Worm (Caenorhabditis elegans): ENCODE results near the gene ttr-2.

The ttr-2 gene

DNA sequence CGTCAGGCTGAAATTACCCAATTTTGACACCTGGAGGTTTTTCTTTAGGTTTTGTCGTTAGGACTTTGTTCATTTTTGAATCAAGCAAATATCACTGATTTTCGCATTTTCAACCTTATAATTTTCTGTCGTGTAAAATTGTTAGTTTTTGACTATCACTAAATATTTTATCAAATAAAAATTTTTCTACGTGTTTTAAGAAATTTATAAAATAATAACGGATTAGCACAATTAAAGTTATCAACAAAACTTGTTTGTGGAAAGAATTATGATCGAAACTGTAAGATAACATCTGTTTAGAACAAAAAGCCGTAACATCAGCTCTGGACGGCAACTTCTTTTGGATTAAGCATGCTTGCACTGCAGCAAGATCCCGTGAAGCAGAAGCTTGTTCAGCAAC is 4.7 kb upstream of the ttr-2 start, which contains the start of gene cbp-2:
Gene cbp-2, plus strand, starts transcription at position 301 of the 400 bp plus-strand sequence.
- TF ChIP-seq unc-62 (GFP tag; optimal IDR thresholded peaks at IDR 0.05): no peak

DNA sequence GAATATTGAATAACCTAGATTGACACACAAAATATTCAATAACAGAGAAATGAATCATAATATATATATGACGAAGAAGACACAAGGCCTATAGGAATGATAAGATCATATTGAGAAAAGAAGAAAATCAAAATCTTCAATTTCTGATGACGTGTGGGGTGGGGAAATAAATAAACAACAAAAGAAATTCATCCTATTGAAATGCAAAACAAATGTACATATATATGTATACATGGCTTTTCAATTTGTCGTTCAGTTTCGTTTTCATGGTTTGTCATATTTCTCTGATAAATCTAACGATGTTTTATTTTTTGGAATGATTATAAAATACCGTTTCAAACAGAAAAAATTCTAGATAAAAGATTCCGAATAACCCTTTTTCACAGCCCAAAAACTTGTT is 919 bp upstream of the ttr-2 start, which contains the start of gene ttr-3:
Gene ttr-3, minus strand, starts transcription at position 101 of the 400 bp plus-strand sequence.
- TF ChIP-seq unc-62 (GFP tag; optimal IDR thresholded peaks at IDR 0.05): no peak

DNA sequence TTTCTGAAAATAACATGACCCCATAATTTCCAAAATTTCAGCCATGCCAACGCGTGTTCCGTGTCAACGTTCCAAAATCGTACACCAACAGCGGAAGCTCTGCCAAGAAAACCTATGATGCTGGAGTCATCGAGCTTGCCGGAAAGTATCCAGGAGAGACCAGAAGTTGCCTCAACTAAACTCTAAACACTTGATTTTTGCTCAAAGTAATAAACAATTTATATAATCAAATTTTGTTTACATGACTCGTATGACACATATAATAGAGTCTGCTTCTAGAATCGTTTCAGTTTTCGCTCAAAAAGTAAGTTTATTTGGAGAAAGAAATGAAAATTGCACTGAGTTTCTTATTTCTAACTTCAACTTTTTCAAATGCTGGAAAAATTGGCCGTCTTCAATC is 1.2 kb downstream of the ttr-2 start, which contains the start of gene ttr-1:
Gene ttr-1, plus strand, starts transcription at position 301 of the 400 bp plus-strand sequence.
- TF ChIP-seq unc-62 (GFP tag; optimal IDR thresholded peaks at IDR 0.05): no peak

DNA sequence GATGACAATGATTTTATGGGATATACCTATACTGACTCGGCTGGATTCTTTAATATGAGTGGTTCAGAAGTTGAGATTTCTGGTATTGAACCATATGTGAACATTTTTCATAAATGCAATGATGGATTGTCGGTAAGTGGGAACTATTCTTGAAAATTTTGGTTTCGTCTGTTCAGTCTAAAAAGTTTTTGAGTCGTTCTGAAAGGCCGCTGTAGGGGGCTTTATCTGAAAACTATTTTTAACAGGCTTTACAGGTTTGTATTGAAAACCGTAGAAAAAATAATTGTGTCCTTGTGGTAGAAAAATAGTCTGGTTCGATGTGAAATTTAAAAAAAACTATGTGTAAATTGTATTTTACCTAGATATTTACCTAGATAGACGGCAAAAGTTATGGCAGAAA is 2.0 kb downstream of the ttr-2 start:
- TF ChIP-seq unc-62 (GFP tag; optimal IDR thresholded peaks at IDR 0.05): no peak

DNA sequence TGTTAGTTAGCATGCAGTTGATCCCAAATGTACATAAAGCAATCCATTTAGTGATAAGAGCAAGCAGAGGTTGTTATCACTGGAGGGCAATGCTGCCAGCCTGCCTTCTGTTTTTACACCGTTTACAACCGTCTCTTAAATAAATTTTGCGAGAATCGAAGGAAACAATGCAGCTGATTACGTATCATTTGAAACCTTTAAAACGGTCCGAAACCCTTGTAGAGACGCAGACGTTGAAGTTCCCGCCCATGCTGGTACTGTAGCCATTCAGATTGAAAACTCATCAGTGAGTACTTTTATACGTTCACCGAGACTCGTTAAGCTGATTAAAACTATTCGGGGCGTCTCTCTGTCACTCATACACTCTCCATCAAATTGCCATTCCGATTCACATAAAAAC is 2.8 kb downstream of the ttr-2 start:
- no peak for TF ChIP-seq unc-62 (GFP tag; optimal IDR thresholded peaks at IDR 0.05)

DNA sequence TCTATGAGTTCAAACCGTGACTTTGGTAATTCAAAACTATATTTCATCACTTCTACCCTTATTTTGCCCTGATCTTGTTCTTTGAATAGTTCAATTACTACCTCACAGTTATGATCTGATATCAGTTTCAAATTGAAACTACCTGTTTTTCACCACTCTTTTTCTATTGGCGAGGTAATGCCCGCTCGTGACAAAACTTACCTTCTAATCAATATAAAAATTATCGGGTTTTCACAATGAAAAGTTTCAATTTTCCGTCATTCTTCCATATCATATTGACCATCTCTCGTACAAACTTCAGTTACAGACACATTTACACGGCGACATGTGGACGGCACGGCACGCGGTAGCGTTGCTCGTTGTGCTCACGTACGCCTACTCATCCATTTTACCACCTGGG is 4.5 kb downstream of the ttr-2 start, which contains the start of gene dec-7:
Gene dec-7, plus strand, starts transcription at position 308 of the 400 bp plus-strand sequence.
- no peak for TF ChIP-seq unc-62 (GFP tag; optimal IDR thresholded peaks at IDR 0.05)

DNA sequence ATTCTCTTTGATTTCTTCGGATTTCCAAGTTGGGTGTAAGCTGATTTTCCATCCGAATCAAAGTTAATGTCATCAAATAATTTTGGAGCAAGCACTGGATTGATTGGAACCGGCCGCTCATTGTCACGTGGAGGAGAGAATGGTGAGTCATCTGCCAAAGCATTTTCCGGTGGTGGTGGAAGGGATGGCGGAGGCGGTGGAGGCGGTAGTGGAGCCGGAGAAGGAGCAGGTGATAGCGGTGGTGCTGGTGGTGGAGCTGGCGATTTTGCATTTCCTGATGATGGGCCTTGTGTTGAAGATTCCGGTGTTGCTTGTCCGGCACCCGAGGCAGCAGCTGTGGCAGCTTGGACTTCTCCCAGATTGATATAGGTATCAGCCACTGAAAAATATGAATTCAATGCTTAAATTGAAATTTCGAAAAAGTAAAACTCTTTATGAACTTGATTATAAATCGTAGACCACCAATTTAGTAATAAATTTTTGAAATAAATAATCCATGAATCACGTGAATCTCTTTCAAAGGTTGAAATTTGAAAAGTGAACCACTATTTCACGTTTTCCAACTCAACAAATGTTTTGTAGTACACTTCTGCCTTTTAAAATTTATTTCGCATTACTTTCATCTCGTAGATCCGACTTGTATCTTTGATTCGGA is 13.6 kb downstream of the ttr-2 start, which contains the start of the genes K03H1.9 and K03H1.12:
Gene K03H1.9, minus strand, starts transcription at position 471 of the 655 bp plus-strand sequence.
Gene K03H1.12, plus strand, starts transcription at position 605 of the 655 bp plus-strand sequence.
- no peak for TF ChIP-seq unc-62 (GFP tag; optimal IDR thresholded peaks at IDR 0.05)

DNA sequence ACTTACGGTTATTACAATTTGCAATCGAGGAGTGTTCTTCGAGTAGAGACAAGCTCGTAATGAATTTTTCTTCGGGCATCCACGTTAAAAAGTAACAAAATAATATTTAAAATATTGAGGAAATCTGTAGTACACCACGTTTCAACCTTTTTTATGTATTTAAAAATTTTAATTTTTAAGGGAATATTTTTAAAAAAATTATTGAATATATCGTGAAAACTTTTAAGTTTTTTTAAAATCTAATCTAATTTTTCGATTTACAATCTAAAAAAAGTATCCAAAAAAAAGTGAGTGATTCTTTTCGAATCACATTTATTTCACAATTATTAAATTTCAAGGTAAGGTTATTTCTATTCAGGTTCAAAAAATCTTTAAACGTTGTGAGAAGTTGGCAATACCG is 17.2 kb downstream of the ttr-2 start, which contains the start of gene gln-2:
Gene gln-2, minus strand, starts transcription at position 101 of the 400 bp plus-strand sequence.
- TF ChIP-seq unc-62 (GFP tag; optimal IDR thresholded peaks at IDR 0.05): no peak

DNA sequence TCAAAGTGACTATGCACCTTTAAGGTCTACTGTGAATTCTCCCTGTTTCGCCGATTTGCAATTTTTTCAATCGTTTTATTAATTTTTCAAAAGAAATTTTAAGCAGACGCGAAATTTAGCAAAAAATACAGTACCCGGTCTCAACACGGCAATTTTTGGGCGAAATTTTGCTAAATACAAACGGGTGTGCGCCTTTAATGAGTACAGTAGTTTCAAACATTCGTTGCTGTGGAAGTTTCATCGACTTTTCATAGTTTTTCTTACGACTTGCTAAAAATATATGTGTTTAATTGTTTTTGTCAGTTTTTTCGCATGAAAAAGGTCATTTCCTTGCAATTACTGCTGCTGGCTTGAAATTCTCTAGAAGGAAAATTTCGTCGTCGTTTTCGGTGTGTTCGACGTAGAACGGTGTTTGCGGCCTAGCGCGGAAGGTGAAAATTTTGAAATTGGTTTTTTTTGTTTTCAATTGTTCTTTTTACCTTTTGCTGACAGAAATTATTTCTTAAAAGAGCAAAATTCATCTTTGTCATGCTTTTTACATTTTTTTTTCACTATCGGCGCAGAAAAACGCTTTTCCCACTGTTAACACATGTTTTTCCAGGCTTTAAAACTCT is 19.3 kb downstream of the ttr-2 start, which contains the start of gene K03H1.7:
Gene K03H1.7, plus strand, starts transcription at position 600 of the 614 bp plus-strand sequence.
- TF ChIP-seq unc-62 (GFP tag; optimal IDR thresholded peaks at IDR 0.05): no peak

DNA sequence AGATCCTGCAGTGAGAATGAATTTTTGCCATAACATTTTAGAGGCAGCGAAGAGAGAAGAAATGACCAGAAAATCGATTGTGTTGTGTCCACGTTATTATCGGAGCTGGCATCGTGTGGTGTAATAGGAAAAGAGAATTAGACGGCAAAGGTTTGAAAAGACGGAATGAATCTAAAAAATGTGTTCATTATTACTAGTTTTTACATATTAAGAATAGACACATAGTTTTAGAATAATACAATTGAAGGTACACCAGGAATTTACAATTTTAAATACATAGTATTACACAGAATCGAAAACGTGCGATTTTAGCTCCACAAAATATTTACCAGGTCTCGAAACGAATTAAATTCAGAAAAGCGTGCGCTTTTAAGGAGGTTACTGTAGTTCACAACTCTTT is 22.7 kb downstream of the ttr-2 start, which contains the start of gene K03H1.13:
Gene K03H1.13, minus strand, starts transcription at position 101 of the 400 bp plus-strand sequence.
- TF ChIP-seq unc-62 (GFP tag; optimal IDR thresholded peaks at IDR 0.05): no peak

DNA sequence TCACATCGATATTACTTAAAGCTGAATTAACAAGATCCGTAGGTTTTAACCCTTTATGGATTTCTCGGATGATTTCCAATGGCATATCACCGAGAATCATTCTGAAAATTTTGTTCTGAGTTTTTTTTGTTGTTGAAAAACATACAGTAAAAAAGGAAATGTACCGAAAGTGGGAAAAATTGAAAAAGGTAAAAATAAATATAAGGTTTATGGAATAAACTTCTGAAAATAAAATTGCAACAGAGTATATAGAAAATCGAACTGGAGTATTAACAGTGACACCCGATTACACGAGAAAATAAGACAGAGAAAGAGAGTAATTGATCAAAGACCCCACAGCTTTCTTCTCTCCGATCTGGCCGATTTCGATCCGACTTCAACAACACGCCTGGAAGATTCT is 24.3 kb downstream of the ttr-2 start, which contains the start of gene K03H1.11:
Gene K03H1.11, minus strand, starts transcription at position 101 of the 400 bp plus-strand sequence.
- TF ChIP-seq unc-62 (GFP tag; optimal IDR thresholded peaks at IDR 0.05): no peak

DNA sequence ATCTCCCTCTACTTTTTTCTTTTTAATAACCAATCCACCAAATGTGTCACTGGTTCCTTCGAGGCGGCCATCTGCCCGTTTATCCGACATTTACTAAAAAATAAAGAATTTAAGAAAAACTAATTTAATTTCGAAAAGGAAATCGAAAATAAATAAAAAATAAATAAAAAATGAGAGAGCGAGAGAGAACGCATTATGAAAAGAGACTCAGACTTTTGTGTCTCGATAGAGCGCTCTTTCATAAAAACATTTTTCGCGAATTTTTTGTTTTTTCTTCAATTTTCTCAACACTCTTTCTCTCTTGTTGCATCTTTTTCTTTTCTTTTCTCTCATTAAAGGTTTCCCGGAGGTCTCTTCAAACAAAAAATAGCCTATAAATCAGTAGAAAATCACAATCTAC is 28.6 kb downstream of the ttr-2 start, which contains the start of gene mog-1:
Gene mog-1, minus strand, starts transcription at position 93 of the 400 bp plus-strand sequence.
- no peak for TF ChIP-seq unc-62 (GFP tag; optimal IDR thresholded peaks at IDR 0.05)

DNA sequence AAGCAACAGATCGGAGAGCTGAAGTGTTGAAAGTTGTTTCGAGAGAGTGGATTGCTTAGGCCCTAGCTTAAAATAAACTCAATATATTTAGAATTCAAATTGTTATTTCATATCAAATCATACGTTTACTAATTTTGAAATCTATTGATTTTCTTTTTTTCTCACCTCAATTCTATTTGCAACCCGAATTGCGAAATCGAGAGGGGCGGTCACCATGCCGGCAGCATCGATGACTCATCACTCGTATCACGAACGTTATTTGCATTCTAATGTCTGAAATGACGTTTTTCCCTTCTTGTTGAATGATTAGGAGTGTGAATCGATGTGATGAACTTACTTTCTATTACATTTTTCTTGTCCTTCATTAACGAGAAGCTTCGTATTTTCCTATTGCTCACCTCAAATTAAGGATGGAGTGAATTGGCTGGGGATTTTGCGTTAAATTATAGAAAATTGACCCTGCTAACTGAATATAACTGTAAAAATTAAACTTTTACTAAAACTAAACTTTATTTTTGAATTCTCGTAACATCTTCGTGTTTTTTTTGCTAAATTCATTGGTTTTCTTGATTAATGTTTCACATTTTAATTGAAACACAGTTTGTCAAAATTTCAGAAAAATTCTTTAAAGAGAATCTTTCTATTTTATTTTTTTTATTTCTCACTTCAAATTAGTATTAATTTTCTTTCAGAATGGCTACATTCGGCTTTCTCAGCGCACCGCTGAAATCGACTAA is 29.3 kb downstream of the ttr-2 start, which contains the start of gene alx-1:
Gene alx-1, plus strand, starts transcription at position 687 of the 737 bp plus-strand sequence.
- TF ChIP-seq unc-62 (GFP tag; optimal IDR thresholded peaks at IDR 0.05): no peak

DNA sequence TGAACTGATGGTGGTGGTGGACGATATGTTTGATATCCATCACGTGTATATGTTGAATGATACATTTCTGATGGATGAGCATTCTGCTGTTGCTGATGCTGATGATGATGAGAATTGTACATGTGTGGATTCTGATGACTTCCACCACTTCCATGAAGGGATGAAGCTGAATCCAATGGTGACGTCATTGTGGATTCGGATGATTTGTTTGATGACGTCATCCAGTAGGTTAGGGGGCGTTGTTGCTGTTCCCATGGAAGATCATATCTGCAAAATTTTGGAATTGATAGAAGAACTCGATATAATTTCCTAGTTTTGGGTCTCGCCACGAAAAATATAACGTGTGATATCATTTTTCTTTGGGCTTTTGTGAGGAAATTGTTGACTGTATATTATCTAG is 35.9 kb downstream of the ttr-2 start:
- TF ChIP-seq unc-62 (GFP tag; optimal IDR thresholded peaks at IDR 0.05): no peak

DNA sequence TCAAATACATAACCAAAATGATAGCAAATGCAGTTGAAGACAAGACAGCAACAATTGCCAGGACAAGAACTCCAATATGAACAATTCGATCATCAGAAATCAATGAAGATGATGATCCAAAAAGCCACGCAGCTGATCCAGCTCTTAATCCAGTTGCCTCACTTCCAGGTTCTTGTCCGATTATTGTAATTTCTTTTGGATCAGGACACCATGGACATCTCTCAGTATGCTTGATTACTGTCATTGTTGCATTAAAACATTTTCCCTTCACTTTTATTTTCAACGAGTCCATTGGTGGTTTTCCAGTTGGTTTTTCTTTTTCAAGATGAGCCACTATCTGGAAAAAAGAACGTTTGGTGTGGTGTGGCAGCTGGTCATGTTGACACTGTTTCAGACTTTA is 36.8 kb downstream of the ttr-2 start:
- TF ChIP-seq unc-62 (GFP tag; optimal IDR thresholded peaks at IDR 0.05): no peak

DNA sequence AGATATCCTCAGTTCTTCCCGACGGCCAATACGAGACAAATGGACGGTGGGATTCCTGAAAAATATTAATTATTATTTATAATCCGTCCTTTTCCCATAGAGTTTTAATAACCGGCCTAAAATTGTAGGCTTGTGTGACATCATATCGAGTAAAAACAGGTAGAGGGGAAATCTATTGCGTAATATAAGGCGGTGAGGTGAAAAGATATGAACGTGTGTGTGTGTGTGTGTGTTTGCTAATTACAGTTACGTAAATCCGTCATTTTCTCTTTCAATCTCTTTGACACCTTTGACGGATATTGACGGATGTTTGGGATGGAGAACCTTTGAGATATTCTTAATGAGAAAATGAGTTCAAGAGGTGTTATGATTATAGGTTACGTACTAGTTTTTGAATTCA is 37.9 kb downstream of the ttr-2 start:
- no peak for TF ChIP-seq unc-62 (GFP tag; optimal IDR thresholded peaks at IDR 0.05)

All from whole organism, dauer.